Worm (Caenorhabditis elegans) whole organism, L3 larva: Measurements from ENCODE around the gene T04C9.1.
A peak's percentile ranks its signal among the peaks of the same experiment; 100 is the strongest.

Experiments
- R02D3.7 ChIP-seq: fragments of 150-350 bp; optimal IDR thresholded peaks from 2 replicates; lab custom pipeline; 2014; ENCODE audit warnings: missing biosample characterization, missing genetic modification characterization
- aly-2 ChIP-seq: fragments of 150-350 bp; optimal IDR thresholded peaks from 2 replicates; lab custom pipeline; 2014; ENCODE audit warnings: missing biosample characterization, missing genetic modification characterization
- ama-1 ChIP-seq: fragments of 150-350 bp; optimal IDR thresholded peaks from 2 replicates; lab custom pipeline; 2018
- ceh-28 ChIP-seq: fragments of 150-350 bp; optimal IDR thresholded peaks from 2 replicates; lab custom pipeline; 2014; ENCODE audit warnings: missing biosample characterization, missing genetic modification reagents, missing genetic modification characterization
- ceh-82 ChIP-seq: fragments of 150-350 bp; optimal IDR thresholded peaks from 2 replicates; lab custom pipeline; 2014; ENCODE audit warnings: missing biosample characterization, missing genetic modification characterization
- elt-1 ChIP-seq: fragments of 150-350 bp; optimal IDR thresholded peaks from 2 replicates; lab custom pipeline; 2014; ENCODE audit warnings: missing biosample characterization, missing genetic modification characterization
- nhr-11 ChIP-seq: fragments of 150-350 bp; optimal IDR thresholded peaks from 2 replicates; lab custom pipeline; 2014; ENCODE audit warnings: missing biosample characterization, missing genetic modification characterization
- nhr-23 ChIP-seq: fragments of 150-350 bp; optimal IDR thresholded peaks from 2 replicates; lab custom pipeline; 2014; ENCODE audit warnings: missing biosample characterization, missing genetic modification reagents, missing genetic modification characterization
- nhr-237 ChIP-seq: fragments of 150-350 bp; optimal IDR thresholded peaks from 2 replicates; lab custom pipeline; 2014; ENCODE audit warnings: missing biosample characterization, missing genetic modification characterization
- skn-1 ChIP-seq: fragments of 150-350 bp; optimal IDR thresholded peaks from 2 replicates; lab custom pipeline; 2014; ENCODE audit warnings: missing biosample characterization, missing genetic modification characterization
- snpc-4 ChIP-seq: fragments of 150-350 bp; optimal IDR thresholded peaks from 2 replicates; lab custom pipeline; 2014; ENCODE audit warnings: missing biosample characterization, missing genetic modification characterization
- unc-39 ChIP-seq: sonication (generic microtip); optimal IDR thresholded peaks from 4 replicates; lab custom pipeline; 2017; ENCODE audit warnings: missing biosample characterization, missing genetic modification characterization

DNA sequence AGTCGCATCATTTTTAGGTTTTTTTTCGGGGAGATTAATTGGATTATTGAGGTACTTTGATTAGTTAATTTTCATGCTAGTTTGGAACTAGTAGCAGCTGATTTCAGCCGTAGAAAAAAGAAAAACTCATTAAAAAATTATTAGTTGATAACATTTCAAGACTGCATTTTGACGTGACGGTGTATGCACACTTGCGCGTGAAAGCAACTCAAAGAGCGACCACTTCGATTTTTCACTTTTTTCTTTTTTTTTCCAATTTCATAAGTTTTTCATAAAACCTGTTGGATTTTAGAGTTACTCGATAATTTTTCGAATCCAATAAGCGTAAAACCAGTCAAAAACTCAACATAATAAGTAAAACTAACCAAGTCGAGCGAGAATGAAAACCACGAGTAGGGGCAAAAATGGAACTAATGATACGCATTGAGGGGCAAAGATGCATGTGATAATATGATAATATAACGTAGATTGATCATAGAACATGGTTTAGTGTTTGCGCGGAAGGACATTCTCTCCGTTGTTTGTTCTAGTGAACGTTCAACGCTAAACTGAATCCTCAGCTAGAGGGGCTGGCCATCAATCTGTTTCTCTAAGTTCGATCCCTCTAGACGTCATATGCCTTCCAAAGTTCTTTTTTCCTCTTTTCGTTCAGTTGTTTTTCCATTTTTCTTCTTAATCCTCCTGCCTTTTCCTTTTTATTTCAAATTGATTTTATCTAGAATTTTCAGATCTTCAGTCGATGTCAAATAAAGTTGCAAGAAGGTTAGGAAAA, 44.7 kb upstream of the T04C9.1 start, which contains the start of the genes F25B5.6 and F25B5.3:
- no peak for TF ChIP-seq ceh-28
- no peak for TF ChIP-seq snpc-4 (tag; lab: Kevin White, UChicago)
- no peak for TF ChIP-seq nhr-11 (tag; lab: Kevin White, UChicago)
- no peak for TF ChIP-seq R02D3.7
- no peak for TF ChIP-seq skn-1 (tag; lab: Kevin White, UChicago)
- TF ChIP-seq ama-1 (lab: Kevin White, UChicago) = no peak
- no peak for TF ChIP-seq nhr-237
- no peak for TF ChIP-seq unc-39 (tag; lab: Kevin White, UChicago)
- peak; percentile 8 for TF ChIP-seq nhr-23 (tag; lab: Kevin White, UChicago)
- TF ChIP-seq aly-2 (tag; lab: Kevin White, UChicago) = no peak
- no peak for TF ChIP-seq ceh-82 (tag; lab: Kevin White, UChicago)
- TF ChIP-seq elt-1 (tag; lab: Kevin White, UChicago) = no peak
